Worm (Caenorhabditis elegans): ENCODE data around the gene nep-1.

DNA sequence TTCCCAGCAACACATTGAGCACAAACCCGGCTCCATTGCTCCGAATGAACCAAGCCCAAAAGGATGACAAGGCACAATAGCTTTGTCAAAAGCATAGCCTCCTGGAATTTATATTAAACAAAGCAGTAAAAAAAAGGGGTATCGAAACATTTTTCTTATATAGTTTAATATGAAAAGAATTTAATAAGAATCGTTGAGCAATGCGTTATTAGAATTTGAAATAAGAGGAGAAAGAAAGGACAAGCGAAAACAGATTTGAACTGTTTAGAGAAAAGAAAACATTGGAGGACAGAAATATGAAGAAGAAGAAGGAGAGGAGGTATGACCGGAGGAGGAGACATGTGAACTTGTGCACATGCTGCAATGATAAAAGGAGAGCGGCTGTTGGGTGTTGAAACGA lies 28.2 kb upstream of the nep-1 start, which contains the start of gene C47D12.5:
- TF ChIP-seq ama-1 (optimal IDR thresholded peaks at IDR 0.05): no peak
- TF ChIP-seq pqm-1 (tag; optimal IDR thresholded peaks at IDR 0.05): no peak
- TF ChIP-seq nhr-48 (tag; optimal IDR thresholded peaks at IDR 0.05): no peak
- no peak for TF ChIP-seq dve-1 (tag; optimal IDR thresholded peaks at IDR 0.05; ENCODE audit: insufficient read depth)
- TF ChIP-seq Y48G9A.11 (GFP tag; IDR thresholded peaks at IDR 0.05): no peak
- no peak for TF ChIP-seq madf-5 (GFP tag; IDR thresholded peaks at IDR 0.05)
- TF ChIP-seq lsy-2 (tag; optimal IDR thresholded peaks at IDR 0.05): no peak
- TF ChIP-seq R02D3.7 (tag; optimal IDR thresholded peaks at IDR 0.05): no peak
- TF ChIP-seq fkh-10 (GFP tag; optimal IDR thresholded peaks at IDR 0.05): no peak
- no peak for TF ChIP-seq unc-62 (GFP tag; optimal IDR thresholded peaks at IDR 0.05 in 1 of 2)
- no peak for TF ChIP-seq unc-62 (tag; optimal IDR thresholded peaks at IDR 0.05)
- no peak for TF ChIP-seq ceh-82 (tag; optimal IDR thresholded peaks at IDR 0.05)
- TF ChIP-seq F49E8.2 (tag; optimal IDR thresholded peaks at IDR 0.05; ENCODE audit: borderline replicate concordance): no peak
- TF ChIP-seq fos-1 (tag; optimal IDR thresholded peaks at IDR 0.05): no peak
- no peak for TF ChIP-seq ztf-11 (tag; optimal IDR thresholded peaks at IDR 0.05)
